Worm (Caenorhabditis elegans): ENCODE data around the gene cnnm-5.

DNA sequence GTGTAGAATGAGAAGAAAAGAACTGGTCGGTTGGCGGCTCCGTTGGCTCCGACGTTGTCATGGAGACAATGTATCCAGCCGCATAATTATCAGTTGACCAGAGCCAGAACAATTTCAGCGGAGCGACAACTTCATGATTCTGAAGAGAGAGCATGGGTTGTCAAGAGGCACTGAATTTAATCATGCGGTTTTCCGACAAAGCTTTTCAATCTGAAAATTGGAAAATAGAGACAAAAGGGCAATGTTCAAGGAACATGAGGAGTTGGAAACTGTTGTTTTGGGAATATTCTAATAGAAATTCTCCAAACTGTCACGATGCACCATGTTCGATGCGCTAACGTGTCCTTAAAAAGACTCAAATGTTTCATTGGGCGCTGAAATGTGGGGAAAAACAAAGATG is 24.6 kb downstream of the cnnm-5 start, which contains the start of gene xbx-5:
- TF ChIP-seq ama-1 (optimal IDR thresholded peaks at IDR 0.05) (no peak), F13C5.2 (tag; optimal IDR thresholded peaks at IDR 0.05) (no peak), B0310.2 (tag; optimal IDR thresholded peaks at IDR 0.05) (no peak), flt-1 (GFP tag; IDR thresholded peaks at IDR 0.05) (no peak), hnd-1 (tag; optimal IDR thresholded peaks at IDR 0.05) (no peak), aly-1 (tag; optimal IDR thresholded peaks at IDR 0.05) (no peak), scrt-1 (GFP tag; IDR thresholded peaks at IDR 0.05) (no peak), hmg-4 (GFP tag; optimal IDR thresholded peaks at IDR 0.05) (no peak), ets-7 (tag; optimal IDR thresholded peaks at IDR 0.05) (no peak), hmbx-1 (tag; optimal IDR thresholded peaks at IDR 0.05) (no peak), tra-4 (tag; optimal IDR thresholded peaks at IDR 0.05) (no peak)

All from whole organism, early embryonic.